Worm (Caenorhabditis elegans): ENCODE measurements around the gene daf-4.

DNA sequence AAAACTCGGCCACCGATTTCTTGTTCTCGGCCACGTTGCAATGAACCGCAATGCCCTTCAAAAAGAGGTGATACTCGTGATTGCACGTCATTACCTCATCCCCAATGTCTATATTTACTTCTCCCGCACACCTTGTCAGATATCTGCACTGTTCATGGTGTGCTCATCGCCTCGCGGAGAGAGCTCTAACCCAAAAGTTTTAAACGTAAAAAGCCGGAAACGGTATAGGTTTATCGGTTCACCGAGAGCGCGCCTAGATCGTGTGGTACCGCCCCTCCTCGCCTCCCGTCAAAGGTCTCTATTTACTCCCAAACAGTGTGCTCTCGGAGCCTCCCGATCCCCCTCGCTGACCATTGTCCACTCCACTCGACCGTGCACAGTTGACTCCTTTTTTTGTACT lies 40.3 kb upstream of the daf-4 start, which contains the start of gene F56D2.3:
- TF ChIP-seq pha-4 (GFP tag; IDR thresholded peaks at IDR 0.05) (no peak), pha-4 (tag; optimal IDR thresholded peaks at IDR 0.05) (no peak), tag-97 (GFP tag; IDR thresholded peaks at IDR 0.05) (no peak), R02D3.7 (tag; optimal IDR thresholded peaks at IDR 0.05) (no peak), snpc-4 (tag; optimal IDR thresholded peaks at IDR 0.05) (no peak), nhr-76 (tag; optimal IDR thresholded peaks at IDR 0.05) (no peak), nhr-6 (tag; optimal IDR thresholded peaks at IDR 0.05) (no peak), lsy-2 (tag; optimal IDR thresholded peaks at IDR 0.05) (no peak), unc-39 (tag; optimal IDR thresholded peaks at IDR 0.05) (no peak)
